Worm (Caenorhabditis elegans) whole organism, L2 larva: ENCODE measurements around the gene T05E12.3.

ENCODE experiments used
- R02D3.7 ChIP-seq: fragments of 150-350 bp; optimal IDR thresholded peaks from 2 replicates; lab custom pipeline; 2014; ENCODE audit warnings: missing biosample characterization, missing genetic modification characterization
- ama-1 ChIP-seq: fragments of 150-350 bp; optimal IDR thresholded peaks from 2 replicates; lab custom pipeline; 2018; ENCODE audit warnings: inconsistent platforms
- ceh-82 ChIP-seq: fragments of 150-350 bp; optimal IDR thresholded peaks from 2 replicates; lab custom pipeline; 2014; ENCODE audit warnings: missing biosample characterization, missing genetic modification characterization
- egl-27 ChIP-seq: sonication (generic microtip); optimal IDR thresholded peaks from 3 replicates; lab custom pipeline; 2017; ENCODE audit warnings: missing biosample characterization, missing genetic modification reagents, missing genetic modification characterization
- fos-1 ChIP-seq: fragments of 150-350 bp; optimal IDR thresholded peaks from 2 replicates; lab custom pipeline; 2014; ENCODE audit warnings: missing biosample characterization, missing genetic modification characterization
- nhr-12 ChIP-seq: fragments of 150-350 bp; optimal IDR thresholded peaks from 2 replicates; lab custom pipeline; 2014; ENCODE audit warnings: missing biosample characterization, missing genetic modification characterization
- nhr-25 ChIP-seq: fragments of 150-350 bp; sonication (generic microtip); optimal IDR thresholded peaks from 3 replicates; lab custom pipeline; 2014; ENCODE audit warnings: missing biosample characterization, missing genetic modification characterization
- nhr-77 ChIP-seq: fragments of 150-350 bp; optimal IDR thresholded peaks from 2 replicates; lab custom pipeline; 2014; ENCODE audit warnings: missing biosample characterization, missing genetic modification characterization
- sem-4 ChIP-seq: fragments of 150-350 bp; optimal IDR thresholded peaks from 2 replicates; lab custom pipeline; 2014; ENCODE audit warnings: missing biosample characterization, missing genetic modification reagents, missing genetic modification characterization
- unc-62 ChIP-seq: fragments of 150-350 bp; optimal IDR thresholded peaks from 2 replicates; lab custom pipeline; 2014; ENCODE audit warnings: missing biosample characterization, missing genetic modification reagents, missing genetic modification characterization
- ztf-11 ChIP-seq: sonication (generic microtip); optimal IDR thresholded peaks from 2 replicates; lab custom pipeline; 2017; ENCODE audit warnings: missing biosample characterization, missing genetic modification characterization

DNA sequence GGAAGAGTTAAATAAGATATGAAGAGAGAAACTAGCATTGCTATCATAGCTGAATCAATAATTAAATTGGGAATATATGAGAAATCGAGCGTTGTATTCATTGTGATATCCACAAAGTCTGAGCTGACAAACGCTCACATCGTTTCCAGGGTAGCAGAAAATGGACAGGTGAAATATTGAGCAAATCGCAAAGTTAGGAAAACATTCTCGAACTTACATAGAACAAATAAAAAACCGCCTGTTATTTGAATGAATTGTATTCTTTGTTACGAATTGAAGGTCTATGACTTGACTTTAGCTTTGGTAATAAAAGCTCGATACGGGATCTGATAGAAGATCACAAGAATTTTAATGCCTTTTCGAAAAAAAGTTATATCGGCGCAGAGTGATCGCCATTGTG, 41.9 kb downstream of the T05E12.3 start, which contains the start of gene srz-94:
- no peak for TF ChIP-seq fos-1 (tag; lab: Kevin White, UChicago)
- TF ChIP-seq nhr-25: no peak
- no peak for TF ChIP-seq nhr-77 (tag; lab: Kevin White, UChicago)
- no peak for TF ChIP-seq R02D3.7
- no peak for TF ChIP-seq ama-1
- no peak for TF ChIP-seq unc-62
- no peak for TF ChIP-seq ztf-11
- TF ChIP-seq egl-27: no peak
- no peak for TF ChIP-seq sem-4 (tag; lab: Kevin White, UChicago)
- TF ChIP-seq ceh-82 (tag; lab: Kevin White, UChicago): no peak
- TF ChIP-seq nhr-12 (tag; lab: Kevin White, UChicago): no peak
